Fruit fly (Drosophila melanogaster): ENCODE data around the gene Pdh.

dm6 chr3L:16359219-16359748 lies 5.2 kb upstream of the Pdh start, which contains the start of gene ringer:
- no peak for TF ChIP-seq psq (optimal IDR thresholded peaks at IDR 0.05)
- TF ChIP-seq h (optimal IDR thresholded peaks at IDR 0.05), result no peak

Measured in Kc167 (cell line).